Fruit fly (Drosophila melanogaster) whole organism, embryonic: ENCODE measurements around the gene Agpat4.

Experiments
- Ada2b ChIP-seq: fragments of 200-800 bp; sonication (Bioruptor generic); IDR thresholded peaks from 2 replicates; pipeline ENCODE4 v1.3.6; 2022; ENCODE audit warnings: missing biosample characterization, missing genetic modification characterization
- Atf3 ChIP-seq: fragments of 200-800 bp; sonication (Bioruptor generic); optimal IDR thresholded peaks from 3 replicates; lab custom pipeline; 2016; ENCODE audit warnings: missing biosample characterization, missing genetic modification characterization
- CG10267 ChIP-seq: fragments of 200-800 bp; sonication (Bioruptor generic); optimal IDR thresholded peaks from 2 replicates; lab custom pipeline; 2018; ENCODE audit warnings: missing biosample characterization, mild to moderate bottlenecking, missing genetic modification characterization, moderate library complexity
- CG11093 ChIP-seq: fragments of 200-800 bp; sonication (Bioruptor generic); IDR thresholded peaks from 3 replicates; pipeline ENCODE4 v1.3.6; 2022; ENCODE audit warnings: missing biosample characterization, missing genetic modification characterization
- CG11247 ChIP-seq: fragments of 200-800 bp; sonication (Bioruptor generic); IDR thresholded peaks from 2 replicates; pipeline ENCODE4 v1.3.6; 2022; ENCODE audit warnings: missing biosample characterization, missing genetic modification characterization
- CG12104 ChIP-seq: fragments of 200-800 bp; sonication (Bioruptor generic); optimal IDR thresholded peaks from 3 replicates; lab custom pipeline; 2016; ENCODE audit warnings: missing biosample characterization, missing genetic modification characterization
- CG12155 ChIP-seq: fragments of 200-800 bp; sonication (Bioruptor generic); optimal IDR thresholded peaks from 3 replicates; lab custom pipeline; 2016; ENCODE audit warnings: missing biosample characterization, missing genetic modification characterization
- CG12219 ChIP-seq: fragments of 200-800 bp; sonication (Bioruptor generic); optimal IDR thresholded peaks from 3 replicates; lab custom pipeline; 2018; ENCODE audit warnings: missing biosample characterization, mild to moderate bottlenecking, missing genetic modification characterization
- CG13287 ChIP-seq: fragments of 200-800 bp; sonication (Bioruptor generic); IDR thresholded peaks from 2 replicates; pipeline ENCODE4 v1.3.6; 2022; ENCODE audit warnings: missing biosample characterization, missing genetic modification characterization; ENCODE audit not compliant: partially characterized antibody
- CG15269 ChIP-seq: fragments of 200-800 bp; sonication (Bioruptor generic); optimal IDR thresholded peaks from 2 replicates; lab custom pipeline; 2018; ENCODE audit warnings: missing biosample characterization, mild to moderate bottlenecking, missing genetic modification characterization, moderate library complexity
- CG1647 ChIP-seq: fragments of 200-800 bp; sonication (Bioruptor generic); optimal IDR thresholded peaks from 3 replicates; lab custom pipeline; 2016; ENCODE audit warnings: missing biosample characterization, missing genetic modification characterization
- CG16779 ChIP-seq: fragments of 200-800 bp; sonication (Bioruptor generic); IDR thresholded peaks from 2 replicates; pipeline ENCODE4 v1.3.6; 2022; ENCODE audit warnings: missing biosample characterization, missing genetic modification characterization
- CG17802 ChIP-seq: fragments of 200-800 bp; sonication (Bioruptor generic); optimal IDR thresholded peaks from 2 replicates; lab custom pipeline; 2018; ENCODE audit warnings: missing biosample characterization, mild to moderate bottlenecking, missing genetic modification characterization, moderate library complexity
- CG18262 ChIP-seq: fragments of 200-800 bp; optimal IDR thresholded peaks from 3 replicates; lab custom pipeline; 2019; ENCODE audit warnings: missing biosample characterization, mild to moderate bottlenecking, missing genetic modification characterization, moderate library complexity
- CG18599 ChIP-seq: fragments of 200-800 bp; sonication (Bioruptor generic); optimal IDR thresholded peaks from 3 replicates; lab custom pipeline; 2017; ENCODE audit warnings: missing biosample characterization, missing genetic modification characterization, mild to moderate bottlenecking, moderate library complexity, missing genetic modification reagents
- CG32772 ChIP-seq: fragments of 200-800 bp; sonication (Bioruptor generic); IDR thresholded peaks from 2 replicates; pipeline ENCODE4 v1.3.6; 2022; ENCODE audit warnings: missing biosample characterization, missing genetic modification characterization
- CG3838 ChIP-seq: fragments of 200-800 bp; sonication (Bioruptor generic); optimal IDR thresholded peaks from 3 replicates; lab custom pipeline; 2016; ENCODE audit warnings: missing biosample characterization, missing genetic modification characterization
- CG3995 ChIP-seq: fragments of 200-800 bp; sonication (Bioruptor generic); optimal IDR thresholded peaks from 3 replicates; lab custom pipeline; 2016; ENCODE audit warnings: missing biosample characterization, missing genetic modification characterization
- CG4617 ChIP-seq: fragments of 200-800 bp; sonication (Bioruptor generic); optimal IDR thresholded peaks from 3 replicates; lab custom pipeline; 2016; ENCODE audit warnings: missing biosample characterization, missing genetic modification characterization, borderline replicate concordance
- CG4707 ChIP-seq: fragments of 200-800 bp; sonication (Bioruptor generic); optimal IDR thresholded peaks from 2 replicates; lab custom pipeline; 2018; ENCODE audit warnings: missing biosample characterization, mild to moderate bottlenecking, missing genetic modification characterization, moderate library complexity
- CG4854 ChIP-seq: fragments of 200-800 bp; sonication (Bioruptor generic); optimal IDR thresholded peaks from 2 replicates; lab custom pipeline; 2016; ENCODE audit warnings: missing biosample characterization, missing genetic modification characterization, inconsistent platforms
- CG5180 ChIP-seq: fragments of 200-800 bp; sonication (Bioruptor generic); optimal IDR thresholded peaks from 3 replicates; lab custom pipeline; 2017; ENCODE audit warnings: missing biosample characterization, missing genetic modification characterization, mild to moderate bottlenecking, moderate library complexity, missing genetic modification reagents
- CG6854 ChIP-seq: fragments of 200-800 bp; sonication (Bioruptor generic); optimal IDR thresholded peaks from 3 replicates; lab custom pipeline; 2017; ENCODE audit warnings: missing biosample characterization, mild to moderate bottlenecking, missing genetic modification characterization
- CG7987 ChIP-seq: fragments of 200-800 bp; sonication (Bioruptor generic); optimal IDR thresholded peaks from 2 replicates; lab custom pipeline; 2018; ENCODE audit warnings: missing biosample characterization, mild to moderate bottlenecking, missing genetic modification characterization, moderate library complexity
- CoRest ChIP-seq: fragments of 200-800 bp; sonication (Bioruptor generic); optimal IDR thresholded peaks from 3 replicates; lab custom pipeline; 2018; ENCODE audit warnings: missing biosample characterization, mild to moderate bottlenecking, missing genetic modification characterization, moderate library complexity
- D ChIP-seq, 2 experiments: fragments of 200-800 bp in 1 of 2; fragments of >200 bp in 1 of 2; sonication (Bioruptor generic) in 1 of 2; optimal IDR thresholded peaks; 2 replicates in 1 of 2; 3 replicates in 1 of 2; lab custom pipeline; 2017; ENCODE audit warnings: mild to moderate bottlenecking in 1 of 2, missing biosample characterization in 1 of 2, missing genetic modification characterization in 1 of 2, missing genetic modification reagents in 1 of 2
- HLH3B ChIP-seq: fragments of 200-800 bp; sonication (Bioruptor generic); IDR thresholded peaks from 2 replicates; pipeline ENCODE4 v1.3.6; 2022; ENCODE audit warnings: missing biosample characterization, missing genetic modification characterization
- Hmx ChIP-seq: fragments of 200-800 bp; sonication (Bioruptor generic); optimal IDR thresholded peaks from 2 replicates; lab custom pipeline; 2016; ENCODE audit warnings: missing biosample characterization, missing genetic modification characterization
- Hr39 ChIP-seq: fragments of >200 bp; optimal IDR thresholded peaks from 2 replicates; lab custom pipeline; 2017
- Kr ChIP-seq: fragments of 200-800 bp; sonication (Bioruptor generic); optimal IDR thresholded peaks from 2 replicates; lab custom pipeline; 2017; ENCODE audit warnings: missing biosample characterization, mild to moderate bottlenecking, missing genetic modification characterization
- Meics ChIP-seq: fragments of 200-800 bp; sonication (Bioruptor generic); optimal IDR thresholded peaks from 2 replicates; lab custom pipeline; 2017; ENCODE audit warnings: missing biosample characterization, mild to moderate bottlenecking, missing genetic modification characterization
- Nf-YB ChIP-seq: fragments of 200-800 bp; sonication (Bioruptor generic); optimal IDR thresholded peaks from 3 replicates; lab custom pipeline; 2019; ENCODE audit warnings: missing biosample characterization, mild to moderate bottlenecking, missing genetic modification characterization, moderate library complexity
- Ssrp ChIP-seq: fragments of 200-800 bp; sonication (Bioruptor generic); optimal IDR thresholded peaks from 2 replicates; lab custom pipeline; 2018; ENCODE audit warnings: missing biosample characterization, mild to moderate bottlenecking, missing genetic modification characterization, moderate library complexity
- Usf ChIP-seq: fragments of 200-800 bp; sonication (Bioruptor generic); optimal IDR thresholded peaks from 2 replicates; lab custom pipeline; 2017; ENCODE audit warnings: missing genotype, missing biosample characterization, missing genetic modification characterization
- az2 ChIP-seq: fragments of 200-800 bp; sonication (Bioruptor generic); optimal IDR thresholded peaks from 3 replicates; lab custom pipeline; 2016; ENCODE audit warnings: missing biosample characterization, missing genetic modification characterization
- cwo ChIP-seq: fragments of 200-800 bp; sonication (Bioruptor generic); optimal IDR thresholded peaks from 3 replicates; lab custom pipeline; 2017; ENCODE audit warnings: missing biosample characterization, missing genetic modification characterization, mild to moderate bottlenecking, moderate library complexity, missing genetic modification reagents
- dm ChIP-seq: fragments of 200-800 bp; sonication (Bioruptor generic); optimal IDR thresholded peaks from 3 replicates; lab custom pipeline; 2016; ENCODE audit warnings: missing biosample characterization, missing genetic modification characterization
- fd102C ChIP-seq: fragments of 200-800 bp; sonication (Bioruptor generic); optimal IDR thresholded peaks from 2 replicates; lab custom pipeline; 2018; ENCODE audit warnings: missing biosample characterization, mild to moderate bottlenecking, missing genetic modification characterization, moderate library complexity
- grn ChIP-seq: fragments of 200-800 bp; sonication (Bioruptor generic); optimal IDR thresholded peaks from 3 replicates; lab custom pipeline; 2017; ENCODE audit warnings: missing biosample characterization, missing genetic modification characterization
- jumu ChIP-seq: fragments of 200-800 bp; sonication (Bioruptor generic); optimal IDR thresholded peaks from 3 replicates; lab custom pipeline; 2016; ENCODE audit warnings: missing biosample characterization, missing genetic modification characterization
- kay ChIP-seq: fragments of 200-800 bp; sonication (Bioruptor generic); optimal IDR thresholded peaks from 2 replicates; lab custom pipeline; 2016; ENCODE audit warnings: missing biosample characterization, missing genetic modification characterization
- nom ChIP-seq: fragments of 200-800 bp; sonication (Bioruptor generic); optimal IDR thresholded peaks from 2 replicates; lab custom pipeline; 2017; ENCODE audit warnings: missing biosample characterization, missing genetic modification characterization, mild to moderate bottlenecking, moderate library complexity, missing genetic modification reagents
- prd ChIP-seq, 3 experiments: fragments of >200 bp in 2 of 3; fragments of 200-800 bp in 1 of 3; sonication (Bioruptor generic) in 1 of 3; optimal IDR thresholded peaks in 2 of 3; IDR thresholded peaks in 1 of 3; 2 replicates in 2 of 3; 3 replicates in 1 of 3; pipeline versions ENCODE4 v1.3.6 to Lab custom; 2017 to 2022; ENCODE audit warnings: missing biosample characterization in 1 of 3, missing genetic modification characterization in 1 of 3
- sens-2 ChIP-seq: fragments of 200-800 bp; sonication (Bioruptor generic); IDR thresholded peaks from 2 replicates; pipeline ENCODE4 v1.3.6; 2022; ENCODE audit warnings: missing biosample characterization, missing genetic modification characterization
- tx ChIP-seq: fragments of 200-800 bp; sonication (Bioruptor generic); optimal IDR thresholded peaks from 2 replicates; lab custom pipeline; 2016; ENCODE audit warnings: missing biosample characterization, missing genetic modification characterization
- vnd ChIP-seq: fragments of 200-800 bp; sonication (Bioruptor generic); IDR thresholded peaks from 3 replicates; pipeline ENCODE4 v1.3.6; 2022; ENCODE audit warnings: missing biosample characterization, missing genetic modification characterization; ENCODE audit not compliant: partially characterized antibody
- vvl ChIP-seq: fragments of 200-800 bp; sonication (Bioruptor generic); IDR thresholded peaks from 2 replicates; pipeline ENCODE4 v1.3.6; 2022; ENCODE audit warnings: missing biosample characterization, missing genetic modification characterization

The Agpat4 gene

dm6 chr3L:16377768-16378764 is 3.3 kb downstream of the Agpat4 start, which contains the start of gene roq (continued):
- TF ChIP-seq vvl (GFP tag; lab: Robert Waterston, UW): peak; percentile 45
- no peak for TF ChIP-seq Atf3
- TF ChIP-seq Ssrp (tag; lab: Kevin White, UChicago): no peak
- TF ChIP-seq CG4707 (GFP tag; lab: Kevin White, UChicago): no peak
- TF ChIP-seq nom: no peak
- TF ChIP-seq CG32772 (GFP tag; lab: Robert Waterston, UW): no peak
- no peak for TF ChIP-seq HLH3B (GFP tag; lab: Robert Waterston, UW)
- no peak for TF ChIP-seq sens-2 (GFP tag; lab: Robert Waterston, UW)
- TF ChIP-seq kay (GFP tag; lab: Kevin White, UChicago): no peak
- TF ChIP-seq CG4617 (GFP tag; lab: Kevin White, UChicago): peak; percentile 81
- TF ChIP-seq grn (GFP tag; lab: Kevin White, UChicago): peak; percentile 91
- peak; percentile 72; the same call in 1 of the 2 replicates for TF ChIP-seq CG13287
- no peak for TF ChIP-seq CG17802
- TF ChIP-seq tx (GFP tag; lab: Kevin White, UChicago): no peak
- TF ChIP-seq Hmx (GFP tag; lab: Kevin White, UChicago): no peak
- TF ChIP-seq CG3838: no peak
- no peak for TF ChIP-seq Hr39 (lab: Kevin White, UChicago)
- TF ChIP-seq Ada2b (GFP tag; lab: Robert Waterston, UW): no peak
- no peak for TF ChIP-seq az2 (GFP tag; lab: Kevin White, UChicago)
- TF ChIP-seq D (optimal IDR thresholded peaks at IDR 0.05; lab: Kevin White, UChicago): no peak
- no peak for TF ChIP-seq D (GFP tag; optimal IDR thresholded peaks at IDR 0.05; lab: Kevin White, UChicago)
- TF ChIP-seq CG12104 (GFP tag; lab: Kevin White, UChicago): no peak
- TF ChIP-seq Usf (GFP tag; lab: Kevin White, UChicago): no peak
- TF ChIP-seq cwo (GFP tag; lab: Kevin White, UChicago): no peak
- no peak for TF ChIP-seq jumu (GFP tag; lab: Kevin White, UChicago)
- peak; percentile 28 for TF ChIP-seq CG10267
- TF ChIP-seq vnd: no peak
- TF ChIP-seq CG7987 (GFP tag; lab: Kevin White, UChicago): no peak
- no peak for TF ChIP-seq CG12219
- no peak for TF ChIP-seq Meics (GFP tag; lab: Kevin White, UChicago)
- TF ChIP-seq CG11093 (GFP tag; lab: Robert Waterston, UW): no peak
- TF ChIP-seq CG12155 (GFP tag; lab: Kevin White, UChicago): no peak
- TF ChIP-seq CG18262 (tag; lab: Kevin White, UChicago): no peak
- TF ChIP-seq CG16779: no peak
- no peak for TF ChIP-seq dm (GFP tag; lab: Kevin White, UChicago)
- TF ChIP-seq Kr (GFP tag; lab: Kevin White, UChicago): no peak
- TF ChIP-seq CG18599 (GFP tag; lab: Kevin White, UChicago): no peak
- TF ChIP-seq CG4854 (GFP tag; lab: Kevin White, UChicago): no peak
- peak; percentile 34 for TF ChIP-seq CoRest (tag; lab: Kevin White, UChicago)
- TF ChIP-seq CG6854: no peak
- no peak for TF ChIP-seq CG11247
- TF ChIP-seq CG3995 (GFP tag; lab: Kevin White, UChicago): no peak
- TF ChIP-seq fd102C (GFP tag; lab: Kevin White, UChicago): no peak
- TF ChIP-seq CG1647 (GFP tag; lab: Kevin White, UChicago): no peak
- no peak for TF ChIP-seq CG5180 (GFP tag; lab: Kevin White, UChicago)
- TF ChIP-seq CG15269 (tag; lab: Kevin White, UChicago): no peak
- no peak for TF ChIP-seq prd (optimal IDR thresholded peaks at IDR 0.05; lab: Kevin White, UChicago)
- TF ChIP-seq prd (GFP tag; IDR thresholded peaks at IDR 0.05; lab: Robert Waterston, UW): no peak
- TF ChIP-seq Nf-YB (GFP tag; lab: Kevin White, UChicago): no peak
